Worm (Caenorhabditis elegans) whole organism, L4 larva: ENCODE results near the gene srlf-18.

Source experiments
- F10B5.3 ChIP-seq: sonication (generic microtip); optimal IDR thresholded peaks from 2 replicates; lab custom pipeline; 2016; ENCODE audit warnings: mild to moderate bottlenecking, missing genetic modification characterization, missing compliant biosample characterization
- F37D6.2 ChIP-seq: sonication (generic microtip); optimal IDR thresholded peaks from 2 replicates; lab custom pipeline; 2016; ENCODE audit warnings: mild to moderate bottlenecking, missing genetic modification characterization, missing compliant biosample characterization
- T20F7.1 ChIP-seq: fragments of 200-800 bp; sonication (Bioruptor generic); optimal IDR thresholded peaks from 2 replicates; lab custom pipeline; 2018; ENCODE audit warnings: mild to moderate bottlenecking, missing genetic modification characterization, missing compliant biosample characterization
- T26A8.4 ChIP-seq: fragments of 200-800 bp; sonication (Bioruptor generic); IDR thresholded peaks from 2 replicates; pipeline ENCODE4 v1.3.6; 2022; ENCODE audit warnings: missing genetic modification characterization, missing compliant biosample characterization
- Y48G9A.11 ChIP-seq: fragments of 200-800 bp; sonication (Bioruptor generic); IDR thresholded peaks from 2 replicates; pipeline ENCODE4 v1.3.6; 2022; ENCODE audit warnings: missing genetic modification reagents, missing genetic modification characterization, missing compliant biosample characterization
- ZK546.5 ChIP-seq, 2 experiments: sonication (generic microtip); optimal IDR thresholded peaks; 2 replicates each; lab custom pipeline; 2017; ENCODE audit warnings: missing biosample characterization in 2 of 2, missing genetic modification characterization in 2 of 2
- aly-2 ChIP-seq: sonication (generic microtip); optimal IDR thresholded peaks from 2 replicates; lab custom pipeline; 2018; ENCODE audit warnings: missing biosample characterization, missing genetic modification characterization
- ama-1 ChIP-seq: fragments of 150-350 bp; optimal IDR thresholded peaks from 2 replicates; lab custom pipeline; 2014; ENCODE audit warnings: inconsistent platforms, mixed read lengths
- attf-4 ChIP-seq: sonication (generic microtip); optimal IDR thresholded peaks from 3 replicates; lab custom pipeline; 2017; ENCODE audit warnings: missing biosample characterization, missing genetic modification characterization
- ceh-28 ChIP-seq: fragments of 150-350 bp; optimal IDR thresholded peaks from 2 replicates; lab custom pipeline; 2014; ENCODE audit warnings: missing biosample characterization, missing genetic modification reagents, missing genetic modification characterization
- daf-8 ChIP-seq: fragments of 200-800 bp; sonication (Bioruptor generic); IDR thresholded peaks from 2 replicates; pipeline ENCODE4 v1.3.6; 2022; ENCODE audit warnings: missing genetic modification characterization, missing compliant biosample characterization
- dmd-9 ChIP-seq: fragments of 200-800 bp; sonication (Bioruptor generic); IDR thresholded peaks from 2 replicates; pipeline ENCODE4 v1.3.6; 2022; ENCODE audit warnings: missing genetic modification reagents, missing genetic modification characterization, missing compliant biosample characterization
- duxl-1 ChIP-seq: sonication (generic microtip); optimal IDR thresholded peaks from 2 replicates; lab custom pipeline; 2016; ENCODE audit warnings: mild to moderate bottlenecking, missing genetic modification characterization, moderate library complexity, missing compliant biosample characterization; ENCODE audit not compliant: poor library complexity
- dve-1 ChIP-seq: sonication (generic microtip); optimal IDR thresholded peaks from 2 replicates; lab custom pipeline; 2017; ENCODE audit warnings: antibody characterized with exemption, mild to moderate bottlenecking, missing genetic modification characterization, missing compliant biosample characterization; ENCODE audit not compliant: insufficient read depth
- egl-27 ChIP-seq: sonication (generic microtip); optimal IDR thresholded peaks from 3 replicates; lab custom pipeline; 2017; ENCODE audit warnings: missing biosample characterization, missing genetic modification reagents, missing genetic modification characterization
- egl-43 ChIP-seq: fragments of 200-800 bp; sonication (Bioruptor generic); IDR thresholded peaks from 2 replicates; pipeline ENCODE4 v1.3.6; 2022; ENCODE audit warnings: missing genetic modification reagents, missing genetic modification characterization, missing compliant biosample characterization
- fos-1 ChIP-seq: fragments of 150-350 bp; optimal IDR thresholded peaks from 2 replicates; lab custom pipeline; 2014; ENCODE audit warnings: missing biosample characterization, missing genetic modification characterization
- hif-1 ChIP-seq, 2 experiments: sonication (generic microtip); optimal IDR thresholded peaks; 2 replicates each; lab custom pipeline; 2016 to 2017; ENCODE audit warnings: missing compliant biosample characterization in 2 of 2, missing genetic modification characterization in 2 of 2, missing genetic modification reagents in 2 of 2, missing genotype in 2 of 2, mild to moderate bottlenecking in 1 of 2
- hlh-11 ChIP-seq: fragments of 200-800 bp; sonication (Bioruptor generic); optimal IDR thresholded peaks from 2 replicates; lab custom pipeline; 2018; ENCODE audit warnings: mild to moderate bottlenecking, missing genetic modification characterization, missing compliant biosample characterization
- hmg-1.1 ChIP-seq: fragments of 200-800 bp; sonication (Bioruptor generic); IDR thresholded peaks from 2 replicates; pipeline ENCODE4 v1.3.6; 2022; ENCODE audit warnings: missing genetic modification reagents, missing genetic modification characterization, missing compliant biosample characterization
- lim-7 ChIP-seq: fragments of 200-800 bp; sonication (Bioruptor generic); IDR thresholded peaks from 2 replicates; pipeline ENCODE4 v1.3.6; 2022; ENCODE audit warnings: missing genetic modification characterization, missing compliant biosample characterization
- lin-38 ChIP-seq: fragments of 200-800 bp; sonication (Bioruptor generic); IDR thresholded peaks from 2 replicates; pipeline ENCODE4 v1.3.6; 2022; ENCODE audit warnings: missing genetic modification reagents, missing genetic modification characterization, missing compliant biosample characterization
- madf-5 ChIP-seq, 2 experiments: fragments of 200-800 bp; sonication (Bioruptor generic); IDR thresholded peaks; 2 replicates each; pipeline ENCODE4 v1.3.6; 2022; ENCODE audit warnings: missing compliant biosample characterization in 2 of 2, missing genetic modification characterization in 2 of 2
- mdt-29 ChIP-seq: fragments of 200-800 bp; sonication (Bioruptor generic); IDR thresholded peaks from 2 replicates; pipeline ENCODE4 v1.3.6; 2022; ENCODE audit warnings: missing genetic modification reagents, missing genetic modification characterization, missing compliant biosample characterization
- mes-2 ChIP-seq: sonication (generic microtip); optimal IDR thresholded peaks from 2 replicates; lab custom pipeline; 2016; ENCODE audit warnings: missing genotype, mild to moderate bottlenecking, missing genetic modification characterization, missing compliant biosample characterization; ENCODE audit not compliant: poor library complexity, severe bottlenecking
- mxl-2 ChIP-seq: fragments of 200-800 bp; sonication (Bioruptor generic); conservative IDR thresholded peaks from 2 replicates; pipeline ENCODE4 v1.3.6; 2022; ENCODE audit warnings: missing genetic modification reagents, missing genetic modification characterization, missing compliant biosample characterization
- nhr-11 ChIP-seq: fragments of 150-350 bp; optimal IDR thresholded peaks from 2 replicates; lab custom pipeline; 2014; ENCODE audit warnings: missing biosample characterization, missing genetic modification characterization
- nhr-111 ChIP-seq: fragments of 200-800 bp; sonication (Bioruptor generic); optimal IDR thresholded peaks from 2 replicates; lab custom pipeline; 2018; ENCODE audit warnings: mild to moderate bottlenecking, missing genetic modification characterization, missing compliant biosample characterization
- nhr-25 ChIP-seq: sonication (generic microtip); optimal IDR thresholded peaks from 2 replicates; lab custom pipeline; 2017; ENCODE audit warnings: missing genetic modification characterization, mild to moderate bottlenecking, missing compliant biosample characterization, antibody characterized with exemption, moderate library complexity, borderline replicate concordance; ENCODE audit not compliant: insufficient read depth
- nhr-28 ChIP-seq: fragments of 150-350 bp; optimal IDR thresholded peaks from 2 replicates; lab custom pipeline; 2014; ENCODE audit warnings: missing biosample characterization, missing genetic modification characterization
- nhr-6 ChIP-seq: fragments of 150-350 bp; optimal IDR thresholded peaks from 2 replicates; lab custom pipeline; 2014; ENCODE audit warnings: missing biosample characterization, missing genetic modification characterization
- nhr-76 ChIP-seq: fragments of 150-350 bp; optimal IDR thresholded peaks from 2 replicates; lab custom pipeline; 2014; ENCODE audit warnings: missing biosample characterization, missing genetic modification characterization
- nhr-77 ChIP-seq: fragments of 150-350 bp; optimal IDR thresholded peaks from 2 replicates; lab custom pipeline; 2014; ENCODE audit warnings: missing biosample characterization, missing genetic modification characterization
- pha-4 ChIP-seq, 2 experiments: fragments of 150-350 bp in 1 of 2; fragments of 200-800 bp in 1 of 2; sonication (Bioruptor generic) in 1 of 2; IDR thresholded peaks in 1 of 2; optimal IDR thresholded peaks in 1 of 2; 2 replicates each; pipeline versions ENCODE4 v1.3.6 to Lab custom; 2014 to 2022; ENCODE audit warnings: missing genetic modification characterization in 2 of 2, missing genetic modification reagents in 2 of 2, missing biosample characterization in 1 of 2, missing compliant biosample characterization in 1 of 2
- pqm-1 ChIP-seq: sonication (generic microtip); optimal IDR thresholded peaks from 2 replicates; lab custom pipeline; 2017; ENCODE audit warnings: missing biosample characterization, missing genetic modification characterization
- sdz-12 ChIP-seq: fragments of 200-800 bp; sonication (Bioruptor generic); optimal IDR thresholded peaks from 2 replicates; lab custom pipeline; 2018; ENCODE audit warnings: mild to moderate bottlenecking, missing genetic modification characterization, missing compliant biosample characterization
- skn-1 ChIP-seq: fragments of 150-350 bp; optimal IDR thresholded peaks from 2 replicates; lab custom pipeline; 2014; ENCODE audit warnings: missing biosample characterization, missing genetic modification characterization
- snpc-1.2 ChIP-seq: fragments of 200-800 bp; sonication (Bioruptor generic); IDR thresholded peaks from 2 replicates; pipeline ENCODE4 v1.3.6; 2022; ENCODE audit warnings: missing genetic modification reagents, missing genetic modification characterization, missing compliant biosample characterization
- spr-3 ChIP-seq: fragments of 200-800 bp; sonication (Bioruptor generic); optimal IDR thresholded peaks from 2 replicates; lab custom pipeline; 2018; ENCODE audit warnings: mild to moderate bottlenecking, missing genetic modification characterization, missing compliant biosample characterization
- tag-97 ChIP-seq: fragments of 200-800 bp; sonication (Bioruptor generic); IDR thresholded peaks from 2 replicates; pipeline ENCODE4 v1.3.6; 2022; ENCODE audit warnings: missing genetic modification characterization, missing compliant biosample characterization
- zag-1 ChIP-seq: fragments of 150-350 bp; optimal IDR thresholded peaks from 2 replicates; lab custom pipeline; 2014; ENCODE audit warnings: missing biosample characterization, missing genetic modification characterization
- zfp-2 ChIP-seq: sonication (generic microtip); optimal IDR thresholded peaks from 2 replicates; lab custom pipeline; 2016; ENCODE audit warnings: mild to moderate bottlenecking, missing genetic modification characterization, missing compliant biosample characterization
- zfp-3 ChIP-seq: fragments of 200-800 bp; sonication (Bioruptor generic); conservative IDR thresholded peaks from 2 replicates; pipeline ENCODE4 v1.3.6; 2022; ENCODE audit warnings: missing genetic modification reagents, missing genetic modification characterization, missing compliant biosample characterization
- zip-2 ChIP-seq: fragments of 150-350 bp; optimal IDR thresholded peaks from 2 replicates; lab custom pipeline; 2014; ENCODE audit warnings: missing biosample characterization, missing genetic modification characterization
- ztf-7 ChIP-seq: fragments of 150-350 bp; optimal IDR thresholded peaks from 2 replicates; lab custom pipeline; 2014; ENCODE audit warnings: missing biosample characterization, missing genetic modification characterization

srlf-18 gene

DNA sequence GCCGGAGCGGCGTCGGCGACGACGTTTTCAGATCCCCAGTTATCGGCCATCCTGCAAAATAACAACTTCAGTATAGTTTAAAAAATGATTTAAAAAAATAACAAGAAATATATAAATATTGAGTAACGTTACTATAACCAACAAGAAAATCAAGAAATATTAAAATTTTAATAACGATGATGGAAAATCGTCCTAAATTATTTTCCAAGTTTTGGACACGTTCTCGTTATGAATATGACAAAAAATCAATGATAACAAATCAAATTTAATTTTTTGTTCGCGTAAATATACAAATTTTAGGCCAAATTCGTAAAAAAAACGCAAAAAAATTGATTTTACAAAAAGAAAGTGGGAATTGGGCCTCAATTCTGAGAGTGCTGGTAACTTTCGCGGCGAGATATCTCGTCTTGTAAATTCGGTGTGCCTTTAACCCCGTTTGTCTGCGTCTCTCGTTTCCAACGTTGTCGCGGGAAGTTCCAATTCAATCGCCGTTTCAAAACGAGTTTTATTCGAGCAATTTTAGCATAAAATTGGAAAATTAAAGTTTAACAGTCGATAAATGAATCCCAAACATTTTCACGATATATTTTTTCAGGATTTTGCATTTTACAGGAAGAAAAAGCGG is 9.8 kb upstream of the srlf-18 start, which contains the start of gene rps-5 (continued):
- TF ChIP-seq F37D6.2 (tag; lab: Kevin White, UChicago) (no peak), dmd-9 (GFP tag; lab: Robert Waterston, UW) (no peak), zfp-3 (GFP tag; lab: Robert Waterston, UW) (no peak), aly-2 (tag; lab: Kevin White, UChicago) (no peak), nhr-11 (tag; lab: Kevin White, UChicago) (peak; percentile 22), fos-1 (tag; lab: Kevin White, UChicago) (no peak), nhr-77 (no peak), duxl-1 (tag; lab: Kevin White, UChicago) (no peak), spr-3 (no peak), dve-1 (tag; lab: Kevin White, UChicago) (peak; percentile 46), sdz-12 (GFP tag; lab: Kevin White, UChicago) (no peak), zfp-2 (tag; lab: Kevin White, UChicago) (no peak), mes-2 (tag; lab: Kevin White, UChicago) (peak; percentile 63), zip-2 (tag; lab: Kevin White, UChicago) (no peak), skn-1 (no peak), ceh-28 (tag; lab: Kevin White, UChicago) (no peak), lin-38 (GFP tag; lab: Robert Waterston, UW) (peak; percentile 51), F10B5.3 (tag; lab: Kevin White, UChicago) (no peak), T26A8.4 (GFP tag; lab: Robert Waterston, UW) (no peak), nhr-6 (tag; lab: Kevin White, UChicago) (peak; percentile 58), madf-5 (GFP tag; IDR thresholded peaks at IDR 0.05; lab: Robert Waterston, UW) (no peak), nhr-111 (no peak), pqm-1 (tag; lab: Kevin White, UChicago) (no peak), tag-97 (GFP tag; lab: Robert Waterston, UW) (no peak), egl-43 (no peak), mxl-2 (GFP tag; lab: Robert Waterston, UW) (no peak), ztf-7 (tag; lab: Kevin White, UChicago) (no peak), T20F7.1 (no peak), hif-1 (tag; optimal IDR thresholded peaks at IDR 0.05; lab: Kevin White, UChicago) (peak in 1 of 2 experiments; percentile 25), nhr-76 (tag; lab: Kevin White, UChicago) (no peak), zag-1 (no peak), pha-4 (GFP tag; IDR thresholded peaks at IDR 0.05; lab: Robert Waterston, UW) (no peak), pha-4 (tag; optimal IDR thresholded peaks at IDR 0.05; lab: Kevin White, UChicago) (no peak), egl-27 (tag; lab: Kevin White, UChicago) (no peak), hlh-11 (tag; lab: Kevin White, UChicago) (peak; percentile 32), ZK546.5 (tag; optimal IDR thresholded peaks at IDR 0.05; lab: Kevin White, UChicago) (no peak), nhr-28 (tag; lab: Kevin White, UChicago) (peak; percentile 17), Y48G9A.11 (GFP tag; lab: Robert Waterston, UW) (no peak), mdt-29 (GFP tag; lab: Robert Waterston, UW) (no peak), attf-4 (no peak), hmg-1.1 (GFP tag; lab: Robert Waterston, UW) (0 out of 2 replicates have a peak, but pooled peaks have one; percentile 55), ama-1 (lab: Kevin White, UChicago) (no peak), daf-8 (GFP tag; lab: Robert Waterston, UW) (no peak), nhr-25 (no peak), lim-7 (no peak), snpc-1.2 (GFP tag; lab: Robert Waterston, UW) (peak; percentile 50; the same call in 1 of the 2 replicates)
